Worm (Caenorhabditis elegans) whole organism, L3 larva: ENCODE data around the gene mdmh-35.

Experiments used
- R02D3.7 ChIP-seq: fragments of 150-350 bp; optimal IDR thresholded peaks from 2 replicates; lab custom pipeline; 2014; ENCODE audit warnings: missing biosample characterization, missing genetic modification characterization
- ama-1 ChIP-seq: fragments of 150-350 bp; optimal IDR thresholded peaks from 2 replicates; lab custom pipeline; 2018
- ceh-28 ChIP-seq: fragments of 150-350 bp; optimal IDR thresholded peaks from 2 replicates; lab custom pipeline; 2014; ENCODE audit warnings: missing biosample characterization, missing genetic modification reagents, missing genetic modification characterization
- ceh-82 ChIP-seq: fragments of 150-350 bp; optimal IDR thresholded peaks from 2 replicates; lab custom pipeline; 2014; ENCODE audit warnings: missing biosample characterization, missing genetic modification characterization
- daf-12 ChIP-seq: fragments of 150-350 bp; optimal IDR thresholded peaks from 2 replicates; lab custom pipeline; 2014; ENCODE audit warnings: missing biosample characterization, missing genetic modification reagents, missing genetic modification characterization
- egl-27 ChIP-seq: sonication (generic microtip); optimal IDR thresholded peaks from 4 replicates; lab custom pipeline; 2017; ENCODE audit warnings: missing biosample characterization, missing genetic modification reagents, missing genetic modification characterization
- egl-5 ChIP-seq: fragments of 150-350 bp; optimal IDR thresholded peaks from 2 replicates; lab custom pipeline; 2017; ENCODE audit warnings: missing biosample characterization, missing genetic modification reagents, missing genetic modification characterization, inconsistent platforms
- elt-1 ChIP-seq: fragments of 150-350 bp; optimal IDR thresholded peaks from 2 replicates; lab custom pipeline; 2014; ENCODE audit warnings: missing biosample characterization, missing genetic modification characterization
- elt-2 ChIP-seq: sonication (generic microtip); optimal IDR thresholded peaks from 2 replicates; lab custom pipeline; 2016; ENCODE audit warnings: missing genetic modification reagents, mild to moderate bottlenecking, missing genetic modification characterization, missing compliant biosample characterization
- fkh-10 ChIP-seq: sonication (generic microtip); optimal IDR thresholded peaks from 2 replicates; lab custom pipeline; 2017; ENCODE audit warnings: missing biosample characterization, missing genetic modification reagents, missing genetic modification characterization
- fkh-2 ChIP-seq: fragments of 150-350 bp; optimal IDR thresholded peaks from 2 replicates; lab custom pipeline; 2014; ENCODE audit warnings: missing biosample characterization, missing genetic modification reagents, missing genetic modification characterization
- fos-1 ChIP-seq: fragments of 150-350 bp; optimal IDR thresholded peaks from 2 replicates; lab custom pipeline; 2014; ENCODE audit warnings: missing biosample characterization, missing genetic modification characterization
- hmg-11 ChIP-seq: sonication (generic microtip); optimal IDR thresholded peaks from 2 replicates; lab custom pipeline; 2016; ENCODE audit warnings: missing genetic modification characterization, missing compliant biosample characterization
- jun-1 ChIP-seq: fragments of 150-350 bp; optimal IDR thresholded peaks from 2 replicates; lab custom pipeline; 2014; ENCODE audit warnings: missing biosample characterization, missing genetic modification reagents, missing genetic modification characterization
- lin-15B ChIP-seq: fragments of 150-350 bp; optimal IDR thresholded peaks from 2 replicates; lab custom pipeline; 2014; ENCODE audit warnings: missing biosample characterization, missing genetic modification characterization
- lin-39 ChIP-seq: fragments of 150-350 bp; optimal IDR thresholded peaks from 2 replicates; lab custom pipeline; 2018; ENCODE audit warnings: missing biosample characterization, missing genetic modification reagents, missing genetic modification characterization
- lsy-12 ChIP-seq: sonication (generic microtip); optimal IDR thresholded peaks from 2 replicates; lab custom pipeline; 2016; ENCODE audit warnings: mild to moderate bottlenecking, missing genetic modification characterization, missing compliant biosample characterization
- mdl-1 ChIP-seq: fragments of 150-350 bp; optimal IDR thresholded peaks from 2 replicates; lab custom pipeline; 2014; ENCODE audit warnings: missing biosample characterization, missing genetic modification characterization
- mml-1 ChIP-seq: fragments of 150-350 bp; sonication (generic microtip); optimal IDR thresholded peaks from 3 replicates; lab custom pipeline; 2014; ENCODE audit warnings: missing biosample characterization, missing genetic modification characterization
- nfya-1 ChIP-seq: sonication (generic microtip); optimal IDR thresholded peaks from 2 replicates; lab custom pipeline; 2017; ENCODE audit warnings: missing genetic modification characterization, mild to moderate bottlenecking, missing compliant biosample characterization, antibody characterized with exemption, moderate library complexity; ENCODE audit not compliant: insufficient read depth
- nhr-11 ChIP-seq: fragments of 150-350 bp; optimal IDR thresholded peaks from 2 replicates; lab custom pipeline; 2014; ENCODE audit warnings: missing biosample characterization, missing genetic modification characterization
- nhr-12 ChIP-seq: fragments of 150-350 bp; optimal IDR thresholded peaks from 2 replicates; lab custom pipeline; 2014; ENCODE audit warnings: missing biosample characterization, missing genetic modification characterization
- nhr-23 ChIP-seq: fragments of 150-350 bp; optimal IDR thresholded peaks from 2 replicates; lab custom pipeline; 2014; ENCODE audit warnings: missing biosample characterization, missing genetic modification reagents, missing genetic modification characterization
- nhr-237 ChIP-seq: fragments of 150-350 bp; optimal IDR thresholded peaks from 2 replicates; lab custom pipeline; 2014; ENCODE audit warnings: missing biosample characterization, missing genetic modification characterization
- nhr-25 ChIP-seq: sonication (generic microtip); optimal IDR thresholded peaks from 2 replicates; lab custom pipeline; 2017; ENCODE audit warnings: missing biosample characterization, missing genetic modification characterization
- nhr-28 ChIP-seq: fragments of 150-350 bp; optimal IDR thresholded peaks from 2 replicates; lab custom pipeline; 2014; ENCODE audit warnings: missing biosample characterization, missing genetic modification characterization
- nhr-43 ChIP-seq: sonication (generic microtip); optimal IDR thresholded peaks from 2 replicates; lab custom pipeline; 2016; ENCODE audit warnings: mild to moderate bottlenecking, missing genetic modification characterization, missing compliant biosample characterization; ENCODE audit not compliant: poor library complexity, severe bottlenecking
- nhr-67 ChIP-seq: fragments of 150-350 bp; optimal IDR thresholded peaks from 2 replicates; lab custom pipeline; 2014; ENCODE audit warnings: missing biosample characterization, missing genetic modification characterization
- nhr-76 ChIP-seq: fragments of 150-350 bp; sonication (generic microtip); optimal IDR thresholded peaks from 5 replicates; lab custom pipeline; 2014; ENCODE audit warnings: missing biosample characterization, missing genetic modification characterization
- nhr-77 ChIP-seq: fragments of 150-350 bp; optimal IDR thresholded peaks from 2 replicates; lab custom pipeline; 2014; ENCODE audit warnings: missing biosample characterization, missing genetic modification characterization
- pha-4 ChIP-seq: fragments of 150-350 bp; optimal IDR thresholded peaks from 2 replicates; lab custom pipeline; 2014; ENCODE audit warnings: missing biosample characterization, missing genetic modification reagents, missing genetic modification characterization
- pqm-1 ChIP-seq: fragments of 150-350 bp; optimal IDR thresholded peaks from 2 replicates; lab custom pipeline; 2017; ENCODE audit warnings: missing biosample characterization, missing genetic modification characterization, inconsistent platforms
- sea-2 ChIP-seq: fragments of 150-350 bp; sonication (generic microtip); optimal IDR thresholded peaks from 4 replicates; lab custom pipeline; 2014; ENCODE audit warnings: missing biosample characterization, missing genetic modification reagents, missing genetic modification characterization
- skn-1 ChIP-seq: fragments of 150-350 bp; optimal IDR thresholded peaks from 2 replicates; lab custom pipeline; 2014; ENCODE audit warnings: missing biosample characterization, missing genetic modification characterization
- snpc-4 ChIP-seq: fragments of 150-350 bp; optimal IDR thresholded peaks from 2 replicates; lab custom pipeline; 2014; ENCODE audit warnings: missing biosample characterization, missing genetic modification characterization
- unc-39 ChIP-seq: sonication (generic microtip); optimal IDR thresholded peaks from 4 replicates; lab custom pipeline; 2017; ENCODE audit warnings: missing biosample characterization, missing genetic modification characterization
- unc-62 ChIP-seq: fragments of 150-350 bp; sonication (generic microtip); optimal IDR thresholded peaks from 4 replicates; lab custom pipeline; 2014; ENCODE audit warnings: missing biosample characterization, missing genetic modification reagents, missing genetic modification characterization
- zag-1 ChIP-seq: fragments of 150-350 bp; optimal IDR thresholded peaks from 2 replicates; lab custom pipeline; 2014; ENCODE audit warnings: missing biosample characterization, missing genetic modification characterization
- ztf-11 ChIP-seq: fragments of 150-350 bp; optimal IDR thresholded peaks from 2 replicates; lab custom pipeline; 2014; ENCODE audit warnings: missing biosample characterization, missing genetic modification characterization

mdmh-35 gene

DNA sequence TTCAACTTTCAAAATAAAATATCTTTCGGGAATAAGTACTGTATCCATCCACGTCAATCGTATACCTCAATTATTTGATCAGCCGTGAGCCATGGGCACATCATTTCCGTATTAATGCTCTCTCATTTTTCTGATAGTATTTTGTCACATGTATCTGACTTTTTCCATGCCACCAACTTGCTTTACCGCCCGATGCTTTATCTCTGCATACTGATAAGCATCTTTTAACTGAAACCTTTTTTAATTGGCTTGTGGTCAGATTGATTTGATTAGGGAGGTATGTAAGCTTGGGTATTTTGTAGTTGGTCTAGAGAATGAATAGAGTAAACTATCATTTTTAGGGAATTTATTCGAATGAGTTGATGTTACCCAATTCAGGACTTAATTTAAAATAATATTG, 33.8 kb upstream of the mdmh-35 start:
- TF ChIP-seq pqm-1 (tag; lab: Kevin White, UChicago) (peak; percentile 57), skn-1 (no peak), nhr-77 (no peak), lsy-12 (no peak), lin-15B (tag; lab: Kevin White, UChicago) (no peak), zag-1 (tag; lab: Kevin White, UChicago) (no peak), nhr-23 (tag; lab: Kevin White, UChicago) (no peak), nhr-12 (tag; lab: Kevin White, UChicago) (no peak), mdl-1 (tag; lab: Kevin White, UChicago) (no peak), nhr-28 (tag; lab: Kevin White, UChicago) (no peak), ama-1 (lab: Kevin White, UChicago) (no peak), elt-2 (tag; lab: Kevin White, UChicago) (peak; percentile 74), mml-1 (tag; lab: Kevin White, UChicago) (no peak), egl-27 (tag; lab: Kevin White, UChicago) (no peak), nhr-237 (tag; lab: Kevin White, UChicago) (no peak), sea-2 (no peak)

DNA sequence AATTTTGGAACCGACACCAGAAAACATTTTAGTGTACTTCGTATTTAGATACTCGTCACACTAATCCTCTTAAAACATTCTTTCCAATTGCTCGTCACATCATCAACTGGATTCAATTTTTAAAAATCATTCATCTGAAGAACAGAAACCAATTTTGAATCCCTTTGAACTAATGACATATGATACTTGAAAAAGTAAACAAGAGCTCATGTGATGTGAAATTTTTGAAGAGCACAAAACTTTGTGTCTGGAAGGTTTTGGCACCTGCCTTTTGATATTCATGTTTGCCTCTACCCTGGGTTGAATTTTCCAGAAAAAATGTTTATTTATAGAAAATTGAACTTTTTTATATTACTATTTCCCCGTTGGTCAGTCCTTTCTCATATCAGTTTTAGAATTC, 33.2 kb upstream of the mdmh-35 start:
- TF ChIP-seq lin-15B (tag; lab: Kevin White, UChicago) (no peak), nhr-77 (no peak), pqm-1 (tag; lab: Kevin White, UChicago) (peak; percentile 15), fos-1 (tag; lab: Kevin White, UChicago) (no peak), pha-4 (tag; lab: Kevin White, UChicago) (peak; percentile 89), elt-2 (tag; lab: Kevin White, UChicago) (peak; percentile 43), nhr-11 (no peak)

ce11 chrII:7887295-7887694, 31.8 kb upstream of the mdmh-35 start:
- TF ChIP-seq fkh-2 (tag; lab: Kevin White, UChicago), result peak; percentile 87
- TF ChIP-seq fos-1 (tag; lab: Kevin White, UChicago), result no peak
- no peak for TF ChIP-seq elt-1 (tag; lab: Kevin White, UChicago)
- TF ChIP-seq nhr-25 (tag; lab: Kevin White, UChicago), result peak; percentile 61
- no peak for TF ChIP-seq daf-12 (tag; lab: Kevin White, UChicago)
- TF ChIP-seq nhr-12 (tag; lab: Kevin White, UChicago), result no peak
- peak; percentile 27 for TF ChIP-seq sea-2
- TF ChIP-seq lsy-12, result no peak
- no peak for TF ChIP-seq egl-27 (tag; lab: Kevin White, UChicago)
- peak; percentile 53 for TF ChIP-seq ama-1 (lab: Kevin White, UChicago)
- peak; percentile 69 for TF ChIP-seq fkh-10 (GFP tag; lab: Kevin White, UChicago)
- TF ChIP-seq ceh-28 (tag; lab: Kevin White, UChicago), result peak; percentile 8
- TF ChIP-seq pqm-1 (tag; lab: Kevin White, UChicago), result no peak
- TF ChIP-seq skn-1, result peak; percentile 19
- TF ChIP-seq elt-2 (tag; lab: Kevin White, UChicago), result no peak
- no peak for TF ChIP-seq nhr-76 (tag; lab: Kevin White, UChicago)
- no peak for TF ChIP-seq nhr-43 (tag; lab: Kevin White, UChicago)
- TF ChIP-seq nhr-11, result peak; percentile 91
- TF ChIP-seq pha-4 (tag; lab: Kevin White, UChicago), result peak; percentile 32
- no peak for TF ChIP-seq nhr-77
- TF ChIP-seq lin-39 (tag; lab: Kevin White, UChicago), result peak; percentile 67
- TF ChIP-seq hmg-11 (tag; lab: Kevin White, UChicago), result peak; percentile 36
- no peak for TF ChIP-seq unc-39
- no peak for TF ChIP-seq ceh-82 (tag; lab: Kevin White, UChicago)
- TF ChIP-seq nfya-1 (tag; lab: Kevin White, UChicago), result peak; percentile 63
- TF ChIP-seq nhr-23 (tag; lab: Kevin White, UChicago), result peak; percentile 1
- TF ChIP-seq snpc-4, result peak; percentile 45
- TF ChIP-seq egl-5, result peak; percentile 72
- no peak for TF ChIP-seq nhr-67 (tag; lab: Kevin White, UChicago)
- no peak for TF ChIP-seq nhr-28 (tag; lab: Kevin White, UChicago)
- no peak for TF ChIP-seq unc-62 (GFP tag; lab: Kevin White, UChicago)
- no peak for TF ChIP-seq ztf-11 (tag; lab: Kevin White, UChicago)
- peak; percentile 7 for TF ChIP-seq lin-15B (tag; lab: Kevin White, UChicago)
- TF ChIP-seq jun-1 (tag; lab: Kevin White, UChicago), result peak; percentile 22
- no peak for TF ChIP-seq R02D3.7 (tag; lab: Kevin White, UChicago)
